Worm (Caenorhabditis elegans): ENCODE measurements around the gene T02B11.3.
"Not testable (repeated sequence)": the region's sequence is repeated elsewhere in the genome, so short reads cannot be mapped to it uniquely, and the experiment has no call there.

The T02B11.3 gene

DNA sequence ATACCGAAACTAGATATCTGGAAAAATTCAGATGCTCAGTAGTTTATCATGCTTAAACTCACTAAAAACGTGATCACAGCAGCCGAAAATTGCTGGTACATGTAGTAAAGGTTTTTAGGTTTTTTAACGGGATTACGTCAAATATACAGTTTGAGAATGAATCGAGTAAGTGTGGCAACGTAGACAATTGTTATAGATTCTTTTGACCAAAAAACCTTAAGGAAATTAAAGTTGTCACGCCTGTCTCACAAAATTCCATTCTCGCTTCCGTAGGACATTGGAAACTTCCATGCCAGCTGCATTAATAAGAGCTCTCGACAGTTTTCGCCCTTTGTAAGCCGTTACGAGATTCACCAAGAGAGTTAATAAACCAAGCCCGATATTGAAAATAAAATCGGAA, 43.7 kb downstream of the T02B11.3 start, which contains the start of gene srx-31:
TSS of gene srx-31 (minus strand) at position 101 of the 400 bp plus-strand sequence.
- not testable (repeated sequence) for TF ChIP-seq elt-1 (tag; optimal IDR thresholded peaks at IDR 0.05); fos-1 (tag; optimal IDR thresholded peaks at IDR 0.05); unc-62 (GFP tag; optimal IDR thresholded peaks at IDR 0.05)

DNA sequence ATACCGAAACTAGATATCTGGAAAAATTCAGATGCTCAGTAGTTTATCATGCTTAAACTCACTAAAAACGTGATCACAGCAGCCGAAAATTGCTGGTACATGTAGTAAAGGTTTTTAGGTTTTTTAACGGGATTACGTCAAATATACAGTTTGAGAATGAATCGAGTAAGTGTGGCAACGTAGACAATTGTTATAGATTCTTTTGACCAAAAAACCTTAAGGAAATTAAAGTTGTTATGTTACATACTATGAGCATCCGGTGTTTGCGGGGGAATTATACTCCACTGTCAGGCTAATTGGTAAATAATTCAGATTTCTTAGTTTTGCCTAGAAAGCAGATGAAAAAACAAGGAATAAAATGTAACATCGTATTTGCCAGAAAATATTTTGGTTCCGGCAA, 46.0 kb downstream of the T02B11.3 start, which contains the start of gene srx-32:
TSS of gene srx-32 (minus strand) at position 101 of the 400 bp plus-strand sequence.
- TF ChIP-seq tbx-2, skn-1, egl-5 (tag; optimal IDR thresholded peaks at IDR 0.05): not testable (repeated sequence)

DNA sequence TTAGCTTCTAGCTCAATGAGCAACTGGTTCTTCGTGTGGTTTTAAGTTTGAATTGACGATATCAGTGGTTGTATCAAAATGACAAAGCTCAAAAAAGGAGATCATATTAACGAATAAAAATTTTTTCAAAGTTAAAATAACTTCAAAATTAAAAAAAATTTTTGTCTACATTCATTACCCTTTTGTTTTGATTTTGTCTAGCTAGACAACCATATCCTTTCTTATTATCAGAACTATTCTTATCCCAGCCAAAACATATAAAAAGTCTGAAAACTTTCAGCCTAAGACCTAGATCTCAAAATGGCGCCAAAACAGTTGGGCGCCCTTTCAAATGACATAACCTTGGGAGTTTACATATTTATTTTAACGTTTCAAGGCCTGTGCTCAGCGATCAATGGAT, 49.4 kb downstream of the T02B11.3 start, which contains the start of gene R13D11.1:
TSS of gene R13D11.1 (plus strand) at position 301 of the 400 bp plus-strand sequence.
- TF ChIP-seq fkh-10 (GFP tag; optimal IDR thresholded peaks at IDR 0.05) (no peak), tbx-2 (tag; optimal IDR thresholded peaks at IDR 0.05) (no peak), elt-3 (tag; optimal IDR thresholded peaks at IDR 0.05) (no peak), nhr-43 (tag; optimal IDR thresholded peaks at IDR 0.05; ENCODE audit: poor library complexity, severe bottlenecking) (no peak), elt-2 (tag; optimal IDR thresholded peaks at IDR 0.05) (no peak)
